Worm (Caenorhabditis elegans) whole organism, mixed stage, embryonic: ENCODE results near the gene Y39G8B.13.

Experiments used
- ceh-39 ChIP-seq: fragments of 150-350 bp; optimal IDR thresholded peaks from 2 replicates; lab custom pipeline; 2014; ENCODE audit warnings: missing biosample characterization, missing genetic modification characterization
- lin-13 ChIP-seq: fragments of 150-350 bp; optimal IDR thresholded peaks from 2 replicates; lab custom pipeline; 2014; ENCODE audit warnings: missing biosample characterization, missing genetic modification characterization
- nhr-12 ChIP-seq: fragments of 150-350 bp; optimal IDR thresholded peaks from 2 replicates; lab custom pipeline; 2014; ENCODE audit warnings: missing biosample characterization, missing genetic modification characterization
- snpc-4 ChIP-seq: fragments of 150-350 bp; optimal IDR thresholded peaks from 2 replicates; lab custom pipeline; 2014; ENCODE audit warnings: missing biosample characterization, missing genetic modification characterization

DNA sequence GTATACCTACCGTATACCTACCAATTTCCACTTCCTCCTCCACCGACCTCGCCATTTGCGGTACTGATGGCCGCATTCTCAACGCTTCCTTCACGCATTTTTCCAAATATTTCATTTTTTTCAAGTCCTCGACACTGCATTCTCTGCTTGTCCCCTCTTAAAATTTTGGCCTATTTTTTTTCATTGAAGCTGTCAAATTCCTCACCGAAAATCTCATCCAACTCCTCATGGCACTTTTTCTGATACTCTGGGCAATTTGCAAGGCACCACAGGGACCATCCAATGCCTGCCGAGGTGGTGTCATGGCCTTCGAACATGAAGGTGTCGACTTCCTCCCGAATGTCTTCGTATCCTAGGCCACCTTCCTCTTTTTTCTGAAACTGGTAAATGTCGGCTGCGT, 31.8 kb upstream of the Y39G8B.13 start:
- TF ChIP-seq snpc-4 (no peak), nhr-12 (tag; lab: Kevin White, UChicago) (no peak), lin-13 (no peak), ceh-39 (tag; lab: Kevin White, UChicago) (no peak)
